Worm (Caenorhabditis elegans): ENCODE results near the gene btb-6.

DNA sequence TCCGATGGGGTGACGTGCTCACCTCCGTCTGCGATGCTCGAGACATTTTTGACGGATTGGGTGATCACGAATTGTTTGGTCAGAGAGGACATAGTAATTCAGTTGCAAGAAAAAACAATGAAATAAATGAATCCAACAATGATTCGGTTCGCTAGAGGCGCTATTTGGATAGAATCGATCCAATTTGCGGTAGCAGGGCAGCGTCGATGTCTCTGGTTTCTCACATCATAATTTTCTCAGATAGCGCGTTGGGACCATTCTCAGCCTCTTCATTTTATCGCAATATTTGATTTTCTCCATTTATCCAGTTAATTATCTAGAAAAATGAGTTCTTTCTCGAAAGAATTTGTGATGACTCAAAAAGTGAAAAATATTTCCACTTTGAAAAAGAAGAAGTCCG is 8.7 kb upstream of the btb-6 start, which contains the start of gene sdz-18:
- TF ChIP-seq nfya-1 (tag; optimal IDR thresholded peaks at IDR 0.05), result no peak
- TF ChIP-seq pqm-1 (tag; optimal IDR thresholded peaks at IDR 0.05), result no peak
- TF ChIP-seq nhr-11 (tag; optimal IDR thresholded peaks at IDR 0.05), result no peak
- no peak for TF ChIP-seq pha-4 (tag; optimal IDR thresholded peaks at IDR 0.05)
- no peak for TF ChIP-seq dmd-4 (tag; optimal IDR thresholded peaks at IDR 0.05; ENCODE audit: borderline replicate concordance)
- no peak for TF ChIP-seq ceh-45 (GFP tag; IDR thresholded peaks at IDR 0.05)
- no peak for TF ChIP-seq F13H6.1 (tag; optimal IDR thresholded peaks at IDR 0.05)
- no peak for TF ChIP-seq pax-1 (tag; optimal IDR thresholded peaks at IDR 0.05)
- no peak for TF ChIP-seq syd-9 (tag; optimal IDR thresholded peaks at IDR 0.05)
- no peak for TF ChIP-seq sox-4 (tag; optimal IDR thresholded peaks at IDR 0.05)
- no peak for TF ChIP-seq fkh-10 (GFP tag; optimal IDR thresholded peaks at IDR 0.05)
